Worm (Caenorhabditis elegans) whole organism, young adult: Measurements from ENCODE around the gene Y48B6A.10.

Experiments
- B0035.1 ChIP-seq: sonication (generic microtip); optimal IDR thresholded peaks from 2 replicates; lab custom pipeline; 2016; ENCODE audit warnings: missing genetic modification characterization, mild to moderate bottlenecking, missing compliant biosample characterization, missing genotype, missing genetic modification reagents
- B0336.3 ChIP-seq: fragments of 200-800 bp; sonication (Bioruptor generic); IDR thresholded peaks from 2 replicates; pipeline ENCODE4 v1.3.6; 2022; ENCODE audit warnings: missing genetic modification characterization, missing compliant biosample characterization
- D2030.7 ChIP-seq: fragments of 200-800 bp; sonication (Bioruptor generic); IDR thresholded peaks from 2 replicates; pipeline ENCODE4 v1.3.6; 2022; ENCODE audit warnings: missing genetic modification reagents, missing genetic modification characterization, missing compliant biosample characterization
- F10E7.11 ChIP-seq: sonication (generic microtip); optimal IDR thresholded peaks from 2 replicates; lab custom pipeline; 2017; ENCODE audit warnings: mild to moderate bottlenecking, missing genetic modification characterization, moderate library complexity, missing compliant biosample characterization
- F22D6.2 ChIP-seq: sonication (generic microtip); optimal IDR thresholded peaks from 2 replicates; lab custom pipeline; 2016; ENCODE audit warnings: mild to moderate bottlenecking, missing genetic modification characterization, missing compliant biosample characterization
- F23B12.7 ChIP-seq: sonication (generic microtip); optimal IDR thresholded peaks from 2 replicates; lab custom pipeline; 2017; ENCODE audit warnings: missing genetic modification characterization, mild to moderate bottlenecking, missing compliant biosample characterization, antibody characterized with exemption, moderate library complexity; ENCODE audit not compliant: insufficient read depth
- F37B4.10 ChIP-seq: fragments of 200-800 bp; sonication (Bioruptor generic); IDR thresholded peaks from 2 replicates; pipeline ENCODE4 v1.3.6; 2022; ENCODE audit warnings: missing genetic modification characterization, missing compliant biosample characterization
- F49E8.2 ChIP-seq: sonication (generic microtip); optimal IDR thresholded peaks from 3 replicates; lab custom pipeline; 2017; ENCODE audit warnings: missing genetic modification characterization, mild to moderate bottlenecking, missing compliant biosample characterization, antibody characterized with exemption, moderate library complexity; ENCODE audit not compliant: insufficient read depth
- F57C9.4 ChIP-seq: sonication (generic microtip); optimal IDR thresholded peaks from 2 replicates; lab custom pipeline; 2017; ENCODE audit warnings: mild to moderate bottlenecking, missing genetic modification characterization, missing compliant biosample characterization
- K11D2.4 ChIP-seq: fragments of 200-800 bp; sonication (Bioruptor generic); IDR thresholded peaks from 2 replicates; pipeline ENCODE4 v1.3.6; 2022; ENCODE audit warnings: missing genetic modification reagents, missing genetic modification characterization, missing compliant biosample characterization
- T07F8.4 ChIP-seq: sonication (generic microtip); optimal IDR thresholded peaks from 2 replicates; lab custom pipeline; 2016; ENCODE audit warnings: mild to moderate bottlenecking, missing genetic modification characterization, moderate library complexity, missing compliant biosample characterization
- Y53F4B.3 ChIP-seq: fragments of 200-800 bp; sonication (Bioruptor generic); IDR thresholded peaks from 2 replicates; pipeline ENCODE4 v1.3.6; 2022; ENCODE audit warnings: missing genetic modification reagents, missing genetic modification characterization, missing compliant biosample characterization
- Y56A3A.18 ChIP-seq: fragments of 200-800 bp; sonication (Bioruptor generic); IDR thresholded peaks from 2 replicates; pipeline ENCODE4 v1.3.6; 2022; ENCODE audit warnings: missing genetic modification reagents, missing genetic modification characterization, missing compliant biosample characterization
- Y67H2A.10 ChIP-seq: fragments of 200-800 bp; sonication (Bioruptor generic); conservative IDR thresholded peaks from 2 replicates; pipeline ENCODE4 v1.3.6; 2022; ENCODE audit warnings: missing genetic modification reagents, missing genetic modification characterization, missing compliant biosample characterization
- Y79H2A.3 ChIP-seq: fragments of 200-800 bp; sonication (Bioruptor generic); conservative IDR thresholded peaks from 2 replicates; pipeline ENCODE4 v1.3.6; 2022; ENCODE audit warnings: missing genetic modification reagents, missing genetic modification characterization, missing compliant biosample characterization
- ama-1 ChIP-seq, 3 experiments: fragments of 150-350 bp in 1 of 3; sonication (generic microtip) in 2 of 3; optimal IDR thresholded peaks; 2 replicates each; lab custom pipeline; 2014 to 2018; ENCODE audit warnings: missing biosample characterization in 2 of 3, missing genetic modification characterization in 2 of 3, missing genetic modification reagents in 2 of 3
- athp-1 ChIP-seq: sonication (generic microtip); optimal IDR thresholded peaks from 2 replicates; lab custom pipeline; 2017; ENCODE audit warnings: mild to moderate bottlenecking, missing genetic modification characterization, missing compliant biosample characterization
- bed-2 ChIP-seq: fragments of 200-800 bp; sonication (Bioruptor generic); IDR thresholded peaks from 2 replicates; pipeline ENCODE4 v1.3.6; 2022; ENCODE audit warnings: missing genetic modification reagents, missing genetic modification characterization, missing compliant biosample characterization
- ccch-3 ChIP-seq: fragments of 200-800 bp; sonication (Bioruptor generic); optimal IDR thresholded peaks from 2 replicates; lab custom pipeline; 2018; ENCODE audit warnings: mild to moderate bottlenecking, missing genetic modification characterization, missing compliant biosample characterization
- cebp-1 ChIP-seq, 2 experiments: fragments of 200-800 bp in 1 of 2; sonication (Bioruptor generic) in 1 of 2; sonication (generic microtip) in 1 of 2; IDR thresholded peaks in 1 of 2; optimal IDR thresholded peaks in 1 of 2; 2 replicates each; pipeline versions ENCODE4 v1.3.6 to Lab custom; 2017 to 2022; ENCODE audit warnings: missing compliant biosample characterization in 2 of 2, missing genetic modification characterization in 2 of 2, mild to moderate bottlenecking in 1 of 2, missing genetic modification reagents in 1 of 2, moderate library complexity in 1 of 2
- ceh-91 ChIP-seq: fragments of 200-800 bp; sonication (Bioruptor generic); IDR thresholded peaks from 2 replicates; pipeline ENCODE4 v1.3.6; 2022; ENCODE audit warnings: missing genetic modification reagents, missing genetic modification characterization, missing compliant biosample characterization
- die-1 ChIP-seq: sonication (generic microtip); optimal IDR thresholded peaks from 2 replicates; lab custom pipeline; 2016; ENCODE audit warnings: missing genotype, mild to moderate bottlenecking, missing genetic modification characterization, missing compliant biosample characterization
- efl-1 ChIP-seq: fragments of 150-350 bp; optimal IDR thresholded peaks from 2 replicates; lab custom pipeline; 2014; ENCODE audit warnings: missing biosample characterization, missing genetic modification reagents, missing genetic modification characterization
- egl-44 ChIP-seq: fragments of 200-800 bp; sonication (Bioruptor generic); IDR thresholded peaks from 2 replicates; pipeline ENCODE4 v1.3.6; 2022; ENCODE audit warnings: missing genetic modification reagents, missing genetic modification characterization, missing compliant biosample characterization
- ekl-4 ChIP-seq: fragments of 200-800 bp; sonication (Bioruptor generic); IDR thresholded peaks from 2 replicates; pipeline ENCODE4 v1.3.6; 2022; ENCODE audit warnings: missing genetic modification reagents, missing genetic modification characterization, missing compliant biosample characterization
- hlh-26 ChIP-seq: fragments of 200-800 bp; sonication (Bioruptor generic); conservative IDR thresholded peaks from 2 replicates; pipeline ENCODE4 v1.3.6; 2022; ENCODE audit warnings: missing genetic modification reagents, missing genetic modification characterization, missing compliant biosample characterization
- let-526 ChIP-seq: fragments of 200-800 bp; sonication (Bioruptor generic); IDR thresholded peaks from 2 replicates; pipeline ENCODE4 v1.3.6; 2022; ENCODE audit warnings: missing genetic modification reagents, missing genetic modification characterization, missing compliant biosample characterization
- let-607 ChIP-seq, 2 experiments: fragments of 200-800 bp in 1 of 2; sonication (Bioruptor generic) in 1 of 2; sonication (generic microtip) in 1 of 2; optimal IDR thresholded peaks; 2 replicates each; lab custom pipeline; 2016 to 2018; ENCODE audit warnings: mild to moderate bottlenecking in 2 of 2, missing compliant biosample characterization in 2 of 2, missing genetic modification characterization in 2 of 2, moderate library complexity in 2 of 2, missing genotype in 1 of 2
- lir-1 ChIP-seq: fragments of 200-800 bp; sonication (Bioruptor generic); conservative IDR thresholded peaks from 2 replicates; pipeline ENCODE4 v1.3.6; 2022; ENCODE audit warnings: missing genetic modification reagents, missing genetic modification characterization, missing compliant biosample characterization
- lsy-27 ChIP-seq: sonication (generic microtip); optimal IDR thresholded peaks from 2 replicates; lab custom pipeline; 2017; ENCODE audit warnings: missing genetic modification characterization, mild to moderate bottlenecking, missing compliant biosample characterization, antibody characterized with exemption, missing genotype, borderline replicate concordance; ENCODE audit not compliant: insufficient read depth
- madf-10 ChIP-seq: sonication (generic microtip); optimal IDR thresholded peaks from 2 replicates; lab custom pipeline; 2016; ENCODE audit warnings: mild to moderate bottlenecking, missing genetic modification characterization, missing compliant biosample characterization
- mes-4 ChIP-seq: sonication (generic microtip); optimal IDR thresholded peaks from 2 replicates; lab custom pipeline; 2016; ENCODE audit warnings: missing genotype, missing genetic modification characterization, missing compliant biosample characterization
- nhr-120 ChIP-seq: fragments of 200-800 bp; sonication (Bioruptor generic); IDR thresholded peaks from 2 replicates; pipeline ENCODE4 v1.3.6; 2022; ENCODE audit warnings: missing genetic modification characterization, missing compliant biosample characterization
- nhr-179 ChIP-seq: sonication (generic microtip); optimal IDR thresholded peaks from 2 replicates; lab custom pipeline; 2016; ENCODE audit warnings: mild to moderate bottlenecking, missing genetic modification characterization, missing compliant biosample characterization
- pbrm-1 ChIP-seq: fragments of 200-800 bp; sonication (Bioruptor generic); IDR thresholded peaks from 2 replicates; pipeline ENCODE4 v1.3.6; 2022; ENCODE audit warnings: missing genetic modification reagents, missing genetic modification characterization, missing compliant biosample characterization
- pha-4 ChIP-seq: fragments of 150-350 bp; sonication (generic microtip); optimal IDR thresholded peaks from 2 replicates; lab custom pipeline; 2014; ENCODE audit warnings: missing biosample characterization, missing genetic modification reagents, missing genetic modification characterization
- rpc-1 ChIP-seq, 2 experiments: fragments of 150-350 bp in 1 of 2; sonication (generic microtip) in 1 of 2; optimal IDR thresholded peaks; 2 replicates each; lab custom pipeline; 2014 to 2018; ENCODE audit warnings: missing biosample characterization in 1 of 2, missing genetic modification characterization in 1 of 2, missing genetic modification reagents in 1 of 2, missing genotype in 1 of 2
- snpc-1.3 ChIP-seq: sonication (generic microtip); optimal IDR thresholded peaks from 2 replicates; lab custom pipeline; 2017; ENCODE audit warnings: missing genetic modification characterization, mild to moderate bottlenecking, missing compliant biosample characterization, antibody characterized with exemption, moderate library complexity, missing genotype, missing genetic modification reagents; ENCODE audit not compliant: insufficient read depth
- snpc-4 ChIP-seq, 5 experiments: fragments of 150-350 bp in 1 of 5; sonication (generic microtip) in 4 of 5; optimal IDR thresholded peaks; 2 replicates each; lab custom pipeline; 2014 to 2018; ENCODE audit warnings: missing genetic modification characterization in 5 of 5, missing biosample characterization in 3 of 5, antibody characterized with exemption in 2 of 5, mild to moderate bottlenecking in 2 of 5, missing compliant biosample characterization in 2 of 5, missing genotype in 2 of 5, moderate library complexity in 2 of 5, missing genetic modification reagents in 1 of 5
- sptf-2 ChIP-seq: fragments of 200-800 bp; sonication (Bioruptor generic); optimal IDR thresholded peaks from 2 replicates; lab custom pipeline; 2018; ENCODE audit warnings: mild to moderate bottlenecking, missing genetic modification characterization, missing compliant biosample characterization
- tbp1 ChIP-seq: fragments of 200-800 bp; sonication (Bioruptor generic); optimal IDR thresholded peaks from 2 replicates; lab custom pipeline; 2018; ENCODE audit warnings: mild to moderate bottlenecking, missing genetic modification characterization, missing compliant biosample characterization
- tlf-1 ChIP-seq: fragments of 200-800 bp; sonication (Bioruptor generic); optimal IDR thresholded peaks from 2 replicates; lab custom pipeline; 2018; ENCODE audit warnings: mild to moderate bottlenecking, missing genetic modification characterization, missing compliant biosample characterization
- unc-130 ChIP-seq: sonication (generic microtip); optimal IDR thresholded peaks from 2 replicates; lab custom pipeline; 2016; ENCODE audit warnings: missing genetic modification reagents, missing genetic modification characterization, missing compliant biosample characterization
- unc-62 ChIP-seq: fragments of 150-350 bp; optimal IDR thresholded peaks from 2 replicates; lab custom pipeline; 2014; ENCODE audit warnings: missing biosample characterization, missing genetic modification reagents, missing genetic modification characterization
- ztf-3 ChIP-seq: fragments of 200-800 bp; sonication (Bioruptor generic); optimal IDR thresholded peaks from 2 replicates; lab custom pipeline; 2018; ENCODE audit warnings: mild to moderate bottlenecking, missing genetic modification characterization, missing compliant biosample characterization

Y48B6A.10 gene

ce11 chrII:14251400-14251940 is 37.3 kb downstream of the Y48B6A.10 start (continued):
- TF ChIP-seq bed-2 (GFP tag; lab: Robert Waterston, UW) (peak; percentile 71), egl-44 (GFP tag; lab: Robert Waterston, UW) (peak; percentile 95), snpc-4 (GFP tag; optimal IDR thresholded peaks at IDR 0.05; lab: Kevin White, UChicago) (peak; percentile 7), snpc-4 (tag; optimal IDR thresholded peaks at IDR 0.05; lab: Kevin White, UChicago) (peak in 3 of 4 experiments; percentile 55 to 86 (median 79)), ccch-3 (GFP tag; lab: Kevin White, UChicago) (no peak), athp-1 (tag; lab: Kevin White, UChicago) (peak; percentile 85), unc-130 (peak; percentile 79), ceh-91 (GFP tag; lab: Robert Waterston, UW) (peak; percentile 73), Y56A3A.18 (peak; percentile 70), tlf-1 (GFP tag; lab: Kevin White, UChicago) (peak; percentile 96), T07F8.4 (tag; lab: Kevin White, UChicago) (peak; percentile 43), D2030.7 (GFP tag; lab: Robert Waterston, UW) (peak; percentile 77), pbrm-1 (GFP tag; lab: Robert Waterston, UW) (peak; percentile 76), sptf-2 (GFP tag; lab: Kevin White, UChicago) (no peak), Y53F4B.3 (GFP tag; lab: Robert Waterston, UW) (no peak), nhr-179 (tag; lab: Kevin White, UChicago) (peak; percentile 71), snpc-1.3 (tag; lab: Kevin White, UChicago) (no peak), F49E8.2 (tag; lab: Kevin White, UChicago) (peak; percentile 35), F57C9.4 (tag; lab: Kevin White, UChicago) (peak; percentile 85), let-526 (GFP tag; lab: Robert Waterston, UW) (0 out of 2 replicates have a peak, but pooled peaks have one; percentile 73), Y79H2A.3 (peak; percentile 92), ekl-4 (GFP tag; lab: Robert Waterston, UW) (peak; percentile 95), lir-1 (GFP tag; lab: Robert Waterston, UW) (peak; percentile 82), cebp-1 (GFP tag; IDR thresholded peaks at IDR 0.05; lab: Robert Waterston, UW) (peak; percentile 61), cebp-1 (tag; optimal IDR thresholded peaks at IDR 0.05; lab: Kevin White, UChicago) (peak; percentile 94), lsy-27 (no peak), die-1 (tag; lab: Kevin White, UChicago) (peak; percentile 67), F37B4.10 (GFP tag; lab: Robert Waterston, UW) (peak; percentile 66; the same call in 1 of the 2 replicates), tbp1 (GFP tag; lab: Kevin White, UChicago) (peak; percentile 66), B0035.1 (tag; lab: Kevin White, UChicago) (peak; percentile 85), unc-62 (GFP tag; lab: Kevin White, UChicago) (no peak), F10E7.11 (tag; lab: Kevin White, UChicago) (peak; percentile 88), hlh-26 (GFP tag; lab: Robert Waterston, UW) (no peak), nhr-120 (GFP tag; lab: Robert Waterston, UW) (no peak), pha-4 (no peak), madf-10 (tag; lab: Kevin White, UChicago) (peak; percentile 87), F23B12.7 (tag; lab: Kevin White, UChicago) (no peak), let-607 (tag; optimal IDR thresholded peaks at IDR 0.05; lab: Kevin White, UChicago) (peak; percentile 83 to 89), B0336.3 (GFP tag; lab: Robert Waterston, UW) (peak; percentile 99), ama-1 (optimal IDR thresholded peaks at IDR 0.05; lab: Kevin White, UChicago) (no peak), ama-1 (GFP tag; optimal IDR thresholded peaks at IDR 0.05; lab: Kevin White, UChicago) (peak; percentile 45), mes-4 (tag; lab: Kevin White, UChicago) (peak; percentile 44), ztf-3 (GFP tag; lab: Kevin White, UChicago) (peak; percentile 91), K11D2.4 (GFP tag; lab: Robert Waterston, UW) (peak; percentile 93), efl-1 (GFP tag; lab: Kevin White, UChicago) (peak; percentile 76), Y67H2A.10 (GFP tag; lab: Robert Waterston, UW) (peak; percentile 82), F22D6.2 (peak; percentile 89), rpc-1 (optimal IDR thresholded peaks at IDR 0.05; lab: Kevin White, UChicago) (no peak), rpc-1 (tag; optimal IDR thresholded peaks at IDR 0.05; lab: Kevin White, UChicago) (no peak)
